Worm (Caenorhabditis elegans) whole organism, L1 larva: Measurements from ENCODE around the gene D1025.1.

ENCODE experiments used
- C04F5.9 ChIP-seq: sonication (generic microtip); optimal IDR thresholded peaks from 2 replicates; lab custom pipeline; 2016; ENCODE audit warnings: missing genetic modification characterization, missing compliant biosample characterization
- alr-1 ChIP-seq: fragments of 200-800 bp; sonication (Bioruptor generic); optimal IDR thresholded peaks from 2 replicates; lab custom pipeline; 2018; ENCODE audit warnings: borderline replicate concordance, mild to moderate bottlenecking, missing genetic modification characterization, missing compliant biosample characterization
- aly-2 ChIP-seq: fragments of 150-350 bp; optimal IDR thresholded peaks from 2 replicates; lab custom pipeline; 2014; ENCODE audit warnings: missing biosample characterization, missing genetic modification characterization
- ceh-63 ChIP-seq: fragments of 200-800 bp; sonication (Bioruptor generic); optimal IDR thresholded peaks from 2 replicates; lab custom pipeline; 2018; ENCODE audit warnings: mild to moderate bottlenecking, missing genetic modification characterization, missing compliant biosample characterization
- ceh-82 ChIP-seq, 3 experiments: fragments of 150-350 bp in 1 of 3; sonication (generic microtip) in 2 of 3; optimal IDR thresholded peaks; 2 replicates each; lab custom pipeline; 2014 to 2017; ENCODE audit warnings: missing biosample characterization in 3 of 3, missing genetic modification characterization in 3 of 3
- ceh-90 ChIP-seq: sonication (generic microtip); optimal IDR thresholded peaks from 2 replicates; lab custom pipeline; 2016; ENCODE audit warnings: missing genetic modification characterization, missing compliant biosample characterization
- efl-1 ChIP-seq, 4 experiments: fragments of 150-350 bp; optimal IDR thresholded peaks in 3 of 4; peaks in 1 of 4; 1 replicate in 1 of 4; 2 replicates in 3 of 4; lab custom pipeline; 2014; ENCODE audit warnings: missing biosample characterization in 2 of 4, missing genetic modification characterization in 2 of 4, missing genetic modification reagents in 2 of 4
- egl-13 ChIP-seq: sonication (generic microtip); optimal IDR thresholded peaks from 2 replicates; lab custom pipeline; 2016; ENCODE audit warnings: missing genotype, missing genetic modification reagents, missing genetic modification characterization, missing compliant biosample characterization
- elt-2 ChIP-seq: sonication (generic microtip); optimal IDR thresholded peaks from 2 replicates; lab custom pipeline; 2016; ENCODE audit warnings: missing genetic modification characterization, mild to moderate bottlenecking, inconsistent platforms, missing compliant biosample characterization, missing genetic modification reagents
- elt-3 ChIP-seq, 6 experiments: fragments of 150-350 bp in 1 of 6; sonication (generic microtip); optimal IDR thresholded peaks; 2 replicates each; lab custom pipeline; 2017 to 2018; ENCODE audit warnings: missing biosample characterization in 6 of 6, missing genetic modification characterization in 6 of 6, inconsistent platforms in 1 of 6
- ets-5 ChIP-seq: fragments of 200-800 bp; sonication (Bioruptor generic); IDR thresholded peaks from 2 replicates; pipeline ENCODE4 v1.3.6; 2022; ENCODE audit warnings: missing genetic modification characterization, missing compliant biosample characterization
- fkh-10 ChIP-seq: sonication (generic microtip); optimal IDR thresholded peaks from 2 replicates; lab custom pipeline; 2017; ENCODE audit warnings: missing biosample characterization, missing genetic modification reagents, missing genetic modification characterization
- fkh-8 ChIP-seq: sonication (generic microtip); optimal IDR thresholded peaks from 2 replicates; lab custom pipeline; 2016; ENCODE audit warnings: mild to moderate bottlenecking, missing genetic modification characterization, missing compliant biosample characterization
- grh-1 ChIP-seq: fragments of 200-800 bp; sonication (Bioruptor generic); IDR thresholded peaks from 2 replicates; pipeline ENCODE4 v1.3.6; 2022; ENCODE audit warnings: missing genetic modification reagents, missing genetic modification characterization, missing compliant biosample characterization
- hlh-17 ChIP-seq: fragments of 200-800 bp; sonication (Bioruptor generic); optimal IDR thresholded peaks from 2 replicates; lab custom pipeline; 2018; ENCODE audit warnings: missing genetic modification characterization, mild to moderate bottlenecking, missing compliant biosample characterization, moderate library complexity, borderline replicate concordance
- hpl-2 ChIP-seq: fragments of 150-350 bp; optimal IDR thresholded peaks from 2 replicates; lab custom pipeline; 2014; ENCODE audit warnings: missing biosample characterization, missing genetic modification reagents, missing genetic modification characterization
- isw-1 ChIP-seq: fragments of 200-800 bp; sonication (Bioruptor generic); IDR thresholded peaks from 2 replicates; pipeline ENCODE4 v1.3.6; 2022; ENCODE audit warnings: missing genetic modification characterization, missing compliant biosample characterization
- jun-1 ChIP-seq: fragments of 150-350 bp; optimal IDR thresholded peaks from 2 replicates; lab custom pipeline; 2014; ENCODE audit warnings: missing biosample characterization, missing genetic modification reagents, missing genetic modification characterization
- lin-15B ChIP-seq: fragments of 150-350 bp; sonication (generic microtip); optimal IDR thresholded peaks from 3 replicates; lab custom pipeline; 2014; ENCODE audit warnings: missing biosample characterization, missing genetic modification characterization
- lin-35 ChIP-seq, 2 experiments: fragments of 150-350 bp; optimal IDR thresholded peaks; 2 replicates each; lab custom pipeline; 2014; ENCODE audit warnings: missing biosample characterization in 2 of 2, missing genetic modification characterization in 2 of 2, missing genetic modification reagents in 2 of 2
- lin-39 ChIP-seq: fragments of 150-350 bp; optimal IDR thresholded peaks from 2 replicates; lab custom pipeline; 2014; ENCODE audit warnings: missing biosample characterization, missing genetic modification reagents, missing genetic modification characterization
- lir-3 ChIP-seq: sonication (generic microtip); optimal IDR thresholded peaks from 2 replicates; lab custom pipeline; 2016; ENCODE audit warnings: mild to moderate bottlenecking, missing genetic modification characterization, moderate library complexity, missing compliant biosample characterization; ENCODE audit not compliant: poor library complexity
- lsy-2 ChIP-seq, 2 experiments: fragments of 150-350 bp; optimal IDR thresholded peaks; 2 replicates each; lab custom pipeline; 2014; ENCODE audit warnings: missing biosample characterization in 2 of 2, missing genetic modification characterization in 2 of 2
- mef-2 ChIP-seq: fragments of 150-350 bp; optimal IDR thresholded peaks from 2 replicates; lab custom pipeline; 2014; ENCODE audit warnings: missing biosample characterization, missing genetic modification characterization
- nhr-11 ChIP-seq: fragments of 150-350 bp; optimal IDR thresholded peaks from 2 replicates; lab custom pipeline; 2014; ENCODE audit warnings: missing biosample characterization, missing genetic modification characterization
- nhr-19 ChIP-seq: fragments of 200-800 bp; sonication (Bioruptor generic); conservative IDR thresholded peaks from 2 replicates; pipeline ENCODE4 v1.3.6; 2022; ENCODE audit warnings: missing genetic modification characterization, missing compliant biosample characterization
- nhr-20 ChIP-seq: sonication (generic microtip); optimal IDR thresholded peaks from 2 replicates; lab custom pipeline; 2016; ENCODE audit warnings: mild to moderate bottlenecking, missing genetic modification characterization, missing compliant biosample characterization
- nhr-237 ChIP-seq: fragments of 150-350 bp; optimal IDR thresholded peaks from 2 replicates; lab custom pipeline; 2014; ENCODE audit warnings: missing biosample characterization, missing genetic modification characterization
- nhr-28 ChIP-seq: fragments of 150-350 bp; optimal IDR thresholded peaks from 2 replicates; lab custom pipeline; 2014; ENCODE audit warnings: missing biosample characterization, missing genetic modification characterization
- nhr-76 ChIP-seq: sonication (generic microtip); optimal IDR thresholded peaks from 2 replicates; lab custom pipeline; 2017; ENCODE audit warnings: missing biosample characterization, missing genetic modification characterization
- nhr-84 ChIP-seq: sonication (generic microtip); optimal IDR thresholded peaks from 2 replicates; lab custom pipeline; 2017; ENCODE audit warnings: missing biosample characterization, missing genetic modification characterization
- nhr-85 ChIP-seq: sonication (generic microtip); peaks from one replicate; lab custom pipeline; 2016; ENCODE audit warnings: missing genetic modification characterization, inconsistent platforms, missing compliant biosample characterization
- pax-3 ChIP-seq: fragments of 200-800 bp; sonication (Bioruptor generic); optimal IDR thresholded peaks from 2 replicates; lab custom pipeline; 2018; ENCODE audit warnings: mild to moderate bottlenecking, missing genetic modification characterization, moderate library complexity, missing compliant biosample characterization
- pqm-1 ChIP-seq: sonication (generic microtip); optimal IDR thresholded peaks from 3 replicates; lab custom pipeline; 2017; ENCODE audit warnings: missing biosample characterization, missing genetic modification characterization
- skn-1 ChIP-seq: fragments of 150-350 bp; optimal IDR thresholded peaks from 2 replicates; lab custom pipeline; 2014; ENCODE audit warnings: missing biosample characterization, missing genetic modification characterization
- snpc-4 ChIP-seq: fragments of 150-350 bp; optimal IDR thresholded peaks from 2 replicates; lab custom pipeline; 2014; ENCODE audit warnings: missing biosample characterization, missing genetic modification characterization
- swsn-7 ChIP-seq: sonication (generic microtip); optimal IDR thresholded peaks from 2 replicates; lab custom pipeline; 2016; ENCODE audit warnings: missing genetic modification characterization, missing compliant biosample characterization
- tbx-2 ChIP-seq: sonication (generic microtip); optimal IDR thresholded peaks from 2 replicates; lab custom pipeline; 2016; ENCODE audit warnings: missing genetic modification characterization, missing compliant biosample characterization
- tlp-1 ChIP-seq: fragments of 150-350 bp; optimal IDR thresholded peaks from 2 replicates; lab custom pipeline; 2014; ENCODE audit warnings: missing biosample characterization, missing genetic modification characterization
- unc-130 ChIP-seq: fragments of 150-350 bp; optimal IDR thresholded peaks from 2 replicates; lab custom pipeline; 2017; ENCODE audit warnings: missing biosample characterization, missing genetic modification characterization, inconsistent platforms
- unc-30 ChIP-seq: sonication (generic microtip); optimal IDR thresholded peaks from 2 replicates; lab custom pipeline; 2017; ENCODE audit warnings: missing biosample characterization, missing genetic modification characterization
- unc-86 ChIP-seq: sonication (generic microtip); optimal IDR thresholded peaks from 2 replicates; lab custom pipeline; 2016; ENCODE audit warnings: missing genetic modification characterization, missing compliant biosample characterization
- unc-98 ChIP-seq: fragments of 200-800 bp; sonication (Bioruptor generic); IDR thresholded peaks from 2 replicates; pipeline ENCODE4 v1.3.6; 2022; ENCODE audit warnings: missing genetic modification characterization, missing compliant biosample characterization
- vab-15 ChIP-seq: sonication (generic microtip); optimal IDR thresholded peaks from 2 replicates; lab custom pipeline; 2017; ENCODE audit warnings: missing genotype, mild to moderate bottlenecking, missing genetic modification characterization, missing compliant biosample characterization
- ztf-4 ChIP-seq: fragments of 150-350 bp; optimal IDR thresholded peaks from 2 replicates; lab custom pipeline; 2014; ENCODE audit warnings: missing biosample characterization, missing genetic modification characterization

The D1025.1 gene

DNA sequence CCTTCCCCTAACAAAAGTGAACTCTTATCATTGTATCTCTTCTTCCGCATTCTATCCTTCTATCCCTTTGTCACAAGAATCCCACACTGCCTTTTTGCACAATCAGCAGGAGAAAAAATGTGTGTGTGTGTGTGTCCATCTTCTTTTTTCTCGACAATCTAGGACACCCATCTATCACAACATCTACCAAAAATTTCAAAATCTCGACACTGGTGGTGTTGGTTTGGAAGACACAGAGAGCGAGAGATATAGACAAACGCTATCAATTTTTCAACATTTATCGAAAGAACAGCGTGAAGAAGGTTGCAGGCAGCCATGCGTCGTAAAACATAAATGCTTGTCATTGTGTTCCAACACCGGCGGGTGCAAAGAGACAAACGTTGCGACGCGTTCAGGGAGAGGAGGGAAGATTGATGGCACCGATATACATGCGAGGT, 11.7 kb upstream of the D1025.1 start (continued):
- TF ChIP-seq lin-15B (no peak), fkh-8 (tag; lab: Kevin White, UChicago) (no peak)

DNA sequence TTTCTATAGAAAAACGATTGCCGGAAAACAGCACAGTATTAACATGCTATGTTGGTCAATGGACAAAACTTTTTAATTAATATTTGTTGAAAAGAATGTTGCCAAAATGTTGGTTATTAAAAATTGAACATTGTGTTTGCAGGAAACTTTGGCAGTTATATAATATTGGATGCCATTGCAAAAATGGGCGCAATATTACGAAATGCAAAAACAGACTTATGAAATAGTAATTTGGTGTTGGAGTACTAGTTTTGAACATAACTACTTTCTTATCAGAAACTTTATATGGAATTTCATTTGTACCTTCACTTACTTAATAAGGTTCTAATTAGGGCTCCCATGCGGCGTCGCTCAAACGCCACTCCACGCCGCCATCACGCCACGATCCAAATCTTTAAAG, 10.2 kb upstream of the D1025.1 start:
- TF ChIP-seq skn-1 (tag; lab: Kevin White, UChicago) (peak; percentile 47), ztf-4 (no peak), nhr-11 (tag; lab: Kevin White, UChicago) (no peak), jun-1 (tag; lab: Kevin White, UChicago) (no peak), nhr-76 (tag; lab: Kevin White, UChicago) (no peak), mef-2 (tag; lab: Kevin White, UChicago) (no peak), nhr-84 (tag; lab: Kevin White, UChicago) (no peak), ceh-90 (no peak), lin-39 (tag; lab: Kevin White, UChicago) (no peak), alr-1 (tag; lab: Kevin White, UChicago) (no peak), elt-3 (tag; optimal IDR thresholded peaks at IDR 0.05; lab: Kevin White, UChicago) (no peak), unc-130 (tag; lab: Kevin White, UChicago) (no peak), ets-5 (no peak), unc-86 (no peak), lsy-2 (tag; optimal IDR thresholded peaks at IDR 0.05; lab: Kevin White, UChicago) (peak in 1 of 2 experiments; percentile 1)

DNA sequence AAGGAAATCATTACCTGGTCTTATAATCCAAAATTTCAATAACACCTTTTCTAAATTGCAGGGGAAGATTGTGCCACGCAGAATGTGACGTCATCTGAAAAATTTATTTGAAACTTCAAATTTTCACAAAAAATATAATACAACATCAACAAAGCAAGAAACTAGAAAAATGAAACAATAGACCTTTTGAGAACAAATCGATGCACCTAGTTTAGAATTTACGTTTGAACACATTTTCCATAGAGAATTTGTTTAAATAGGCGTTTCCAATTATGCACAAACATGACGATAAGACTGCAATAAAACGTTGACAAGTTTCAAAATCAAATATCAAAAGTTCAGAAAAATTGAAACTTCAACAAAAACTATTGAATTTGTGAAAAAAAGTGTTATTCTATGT, 7.7 kb upstream of the D1025.1 start, which contains the start of gene fbxa-141:
Gene fbxa-141 (minus strand): TSS at position 101 of the 400 bp plus-strand sequence.
- no peak for TF ChIP-seq fkh-10 (GFP tag; lab: Kevin White, UChicago)
- TF ChIP-seq egl-13 (tag; lab: Kevin White, UChicago), result no peak
- TF ChIP-seq tbx-2 (tag; lab: Kevin White, UChicago), result no peak
- TF ChIP-seq aly-2 (tag; lab: Kevin White, UChicago), result no peak
- no peak for TF ChIP-seq nhr-11 (tag; lab: Kevin White, UChicago)
- TF ChIP-seq nhr-85 (tag; lab: Kevin White, UChicago), result no peak
- no peak for TF ChIP-seq unc-30
- TF ChIP-seq lir-3 (tag; lab: Kevin White, UChicago), result no peak
- TF ChIP-seq ceh-63 (GFP tag; lab: Kevin White, UChicago), result no peak
- TF ChIP-seq lin-35 (GFP tag; optimal IDR thresholded peaks at IDR 0.05; lab: Kevin White, UChicago), result no peak
- no peak for TF ChIP-seq hpl-2
- TF ChIP-seq efl-1 (optimal IDR thresholded peaks at IDR 0.05; lab: Kevin White, UChicago), result no peak
- TF ChIP-seq efl-1 (GFP tag; optimal IDR thresholded peaks at IDR 0.05 in 1 of 2; lab: Kevin White, UChicago), result no peak
- TF ChIP-seq elt-3 (tag; optimal IDR thresholded peaks at IDR 0.05; lab: Kevin White, UChicago), result no peak
- TF ChIP-seq unc-86, result no peak
- TF ChIP-seq nhr-19 (GFP tag; lab: Robert Waterston, UW), result no peak
- TF ChIP-seq lin-15B, result no peak
- no peak for TF ChIP-seq pqm-1 (tag; lab: Kevin White, UChicago)
- TF ChIP-seq, all 84 proteins: peak for 0

DNA sequence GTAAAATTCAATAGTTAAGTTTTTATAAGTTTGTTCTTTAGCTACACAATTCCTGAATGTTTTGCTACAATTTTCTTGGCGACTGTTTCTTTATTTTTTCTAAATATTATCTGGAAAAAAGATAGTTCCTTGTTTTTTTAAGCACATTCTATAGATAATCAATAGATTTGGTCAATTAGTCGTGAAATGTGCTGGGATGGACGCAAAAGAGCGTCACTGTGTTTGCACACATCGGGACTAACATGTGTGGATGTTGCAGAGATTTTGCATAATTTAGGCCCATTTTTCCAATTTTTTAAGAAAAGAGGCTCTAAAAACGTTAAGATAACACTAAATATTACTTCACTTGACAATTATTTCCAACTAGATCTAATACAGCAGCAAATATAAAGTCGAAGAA, 7.1 kb upstream of the D1025.1 start:
- TF ChIP-seq nhr-20 (tag; lab: Kevin White, UChicago) (peak; percentile 35), swsn-7 (peak; percentile 48), jun-1 (tag; lab: Kevin White, UChicago) (no peak), mef-2 (tag; lab: Kevin White, UChicago) (no peak), isw-1 (GFP tag; lab: Robert Waterston, UW) (no peak), nhr-19 (GFP tag; lab: Robert Waterston, UW) (0 out of 2 replicates have a peak, but pooled peaks have one; percentile 7), ceh-63 (GFP tag; lab: Kevin White, UChicago) (no peak), vab-15 (tag; lab: Kevin White, UChicago) (no peak), lin-15B (no peak), snpc-4 (peak; percentile 18), nhr-237 (no peak), unc-86 (no peak), aly-2 (tag; lab: Kevin White, UChicago) (no peak), C04F5.9 (tag; lab: Kevin White, UChicago) (no peak), unc-30 (no peak), nhr-76 (tag; lab: Kevin White, UChicago) (no peak), grh-1 (no peak), pqm-1 (tag; lab: Kevin White, UChicago) (no peak), lir-3 (tag; lab: Kevin White, UChicago) (no peak), pax-3 (tag; lab: Kevin White, UChicago) (no peak), tbx-2 (tag; lab: Kevin White, UChicago) (no peak), ceh-82 (tag; optimal IDR thresholded peaks at IDR 0.05; lab: Kevin White, UChicago) (peak in 1 of 3 experiments; percentile 14), unc-98 (no peak), nhr-84 (tag; lab: Kevin White, UChicago) (no peak), nhr-28 (tag; lab: Kevin White, UChicago) (no peak), hlh-17 (GFP tag; lab: Kevin White, UChicago) (no peak), tlp-1 (tag; lab: Kevin White, UChicago) (no peak), elt-2 (tag; lab: Kevin White, UChicago) (no peak), lin-35 (GFP tag; optimal IDR thresholded peaks at IDR 0.05; lab: Kevin White, UChicago) (peak; percentile 2 to 14)
